Worm (Caenorhabditis elegans) whole organism, L4 larva: ENCODE results near the gene R102.3.

Experiments used
- F10B5.3 ChIP-seq: sonication (generic microtip); optimal IDR thresholded peaks from 2 replicates; lab custom pipeline; 2016; ENCODE audit warnings: mild to moderate bottlenecking, missing genetic modification characterization, missing compliant biosample characterization
- F44E2.7 ChIP-seq: fragments of 200-800 bp; sonication (Bioruptor generic); IDR thresholded peaks from 2 replicates; pipeline ENCODE4 v2.1.2; 2022; ENCODE audit warnings: missing genetic modification characterization, missing compliant biosample characterization
- T26A8.4 ChIP-seq: fragments of 200-800 bp; sonication (Bioruptor generic); IDR thresholded peaks from 2 replicates; pipeline ENCODE4 v1.3.6; 2022; ENCODE audit warnings: missing genetic modification characterization, missing compliant biosample characterization
- Y105C5A.15 ChIP-seq: fragments of 200-800 bp; sonication (Bioruptor generic); IDR thresholded peaks from 2 replicates; pipeline ENCODE4 v1.3.6; 2022; ENCODE audit warnings: missing genetic modification characterization, missing compliant biosample characterization
- aha-1 ChIP-seq: fragments of 150-350 bp; peaks from one replicate; lab custom pipeline; 2014; ENCODE audit warnings: missing biosample characterization, missing genetic modification characterization
- arid-1 ChIP-seq: fragments of 200-800 bp; sonication (Bioruptor generic); conservative IDR thresholded peaks from 2 replicates; pipeline ENCODE4 v1.3.6; 2022; ENCODE audit warnings: missing genetic modification reagents, missing genetic modification characterization, missing compliant biosample characterization
- ceh-20 ChIP-seq: fragments of 200-800 bp; sonication (Bioruptor generic); IDR thresholded peaks from 2 replicates; pipeline ENCODE4 v1.3.6; 2022; ENCODE audit warnings: missing genetic modification reagents, missing genetic modification characterization, missing compliant biosample characterization
- ceh-32 ChIP-seq: sonication (generic microtip); optimal IDR thresholded peaks from 2 replicates; lab custom pipeline; 2016; ENCODE audit warnings: mild to moderate bottlenecking, missing genetic modification characterization, missing compliant biosample characterization; ENCODE audit not compliant: poor library complexity
- ceh-62 ChIP-seq: sonication (generic microtip); optimal IDR thresholded peaks from 2 replicates; lab custom pipeline; 2017; ENCODE audit warnings: missing biosample characterization, missing genetic modification characterization
- cey-2 ChIP-seq: sonication (generic microtip); optimal IDR thresholded peaks from 3 replicates; lab custom pipeline; 2017; ENCODE audit warnings: missing genetic modification characterization, mild to moderate bottlenecking, missing compliant biosample characterization, antibody characterized with exemption, borderline replicate concordance; ENCODE audit not compliant: insufficient read depth
- ctbp-1 ChIP-seq: fragments of 200-800 bp; sonication (Bioruptor generic); IDR thresholded peaks from 2 replicates; pipeline ENCODE4 v1.3.6; 2022; ENCODE audit warnings: missing genetic modification reagents, missing genetic modification characterization, missing compliant biosample characterization
- daf-12 ChIP-seq: fragments of 150-350 bp; optimal IDR thresholded peaks from 2 replicates; lab custom pipeline; 2014; ENCODE audit warnings: missing biosample characterization, missing genetic modification reagents, missing genetic modification characterization
- daf-19 ChIP-seq: fragments of 200-800 bp; sonication (Bioruptor generic); conservative IDR thresholded peaks from 2 replicates; pipeline ENCODE4 v1.3.6; 2022; ENCODE audit warnings: missing genetic modification characterization, missing compliant biosample characterization
- dmd-6 ChIP-seq: fragments of 200-800 bp; sonication (Bioruptor generic); IDR thresholded peaks from 2 replicates; pipeline ENCODE4 v1.3.6; 2022; ENCODE audit warnings: missing genetic modification reagents, missing genetic modification characterization, missing compliant biosample characterization
- fos-1 ChIP-seq: fragments of 150-350 bp; optimal IDR thresholded peaks from 2 replicates; lab custom pipeline; 2014; ENCODE audit warnings: missing biosample characterization, missing genetic modification characterization
- hif-1 ChIP-seq, 2 experiments: sonication (generic microtip); optimal IDR thresholded peaks; 2 replicates each; lab custom pipeline; 2016 to 2017; ENCODE audit warnings: missing compliant biosample characterization in 2 of 2, missing genetic modification characterization in 2 of 2, missing genetic modification reagents in 2 of 2, missing genotype in 2 of 2, mild to moderate bottlenecking in 1 of 2
- hlh-11 ChIP-seq: fragments of 200-800 bp; sonication (Bioruptor generic); optimal IDR thresholded peaks from 2 replicates; lab custom pipeline; 2018; ENCODE audit warnings: mild to moderate bottlenecking, missing genetic modification characterization, missing compliant biosample characterization
- hlh-30 ChIP-seq: sonication (generic microtip); optimal IDR thresholded peaks from 2 replicates; lab custom pipeline; 2017; ENCODE audit warnings: antibody characterized with exemption, mild to moderate bottlenecking, missing genetic modification characterization, missing compliant biosample characterization; ENCODE audit not compliant: insufficient read depth
- hmg-1.1 ChIP-seq: fragments of 200-800 bp; sonication (Bioruptor generic); IDR thresholded peaks from 2 replicates; pipeline ENCODE4 v1.3.6; 2022; ENCODE audit warnings: missing genetic modification reagents, missing genetic modification characterization, missing compliant biosample characterization
- lin-1 ChIP-seq: fragments of 200-800 bp; sonication (Bioruptor generic); IDR thresholded peaks from 2 replicates; pipeline ENCODE4 v1.3.6; 2022; ENCODE audit warnings: missing genetic modification reagents, missing genetic modification characterization, missing compliant biosample characterization
- lin-13 ChIP-seq: fragments of 150-350 bp; optimal IDR thresholded peaks from 2 replicates; lab custom pipeline; 2014; ENCODE audit warnings: missing biosample characterization, missing genetic modification reagents, missing genetic modification characterization
- lin-15B ChIP-seq: fragments of 150-350 bp; sonication (generic microtip); optimal IDR thresholded peaks from 3 replicates; lab custom pipeline; 2014; ENCODE audit warnings: missing biosample characterization, missing genetic modification characterization
- lin-29 ChIP-seq: fragments of 200-800 bp; sonication (Bioruptor generic); IDR thresholded peaks from 2 replicates; pipeline ENCODE4 v1.3.6; 2022; ENCODE audit warnings: missing genetic modification reagents, missing genetic modification characterization, missing compliant biosample characterization
- madf-9 ChIP-seq: fragments of 200-800 bp; sonication (Bioruptor generic); conservative IDR thresholded peaks from 2 replicates; pipeline ENCODE4 v1.3.6; 2022; ENCODE audit warnings: missing genetic modification reagents, missing genetic modification characterization, missing compliant biosample characterization
- mep-1 ChIP-seq: fragments of 150-350 bp; sonication (generic microtip); optimal IDR thresholded peaks from 3 replicates; lab custom pipeline; 2014; ENCODE audit warnings: missing biosample characterization, missing genetic modification characterization
- mes-2 ChIP-seq: sonication (generic microtip); optimal IDR thresholded peaks from 2 replicates; lab custom pipeline; 2016; ENCODE audit warnings: missing genotype, mild to moderate bottlenecking, missing genetic modification characterization, missing compliant biosample characterization; ENCODE audit not compliant: poor library complexity, severe bottlenecking
- mxl-3 ChIP-seq: fragments of 200-800 bp; sonication (Bioruptor generic); optimal IDR thresholded peaks from 2 replicates; lab custom pipeline; 2018; ENCODE audit warnings: mild to moderate bottlenecking, missing genetic modification characterization, missing compliant biosample characterization
- nhr-10 ChIP-seq: fragments of 150-350 bp; optimal IDR thresholded peaks from 2 replicates; lab custom pipeline; 2014; ENCODE audit warnings: missing biosample characterization, missing genetic modification characterization
- nhr-111 ChIP-seq: fragments of 200-800 bp; sonication (Bioruptor generic); optimal IDR thresholded peaks from 2 replicates; lab custom pipeline; 2018; ENCODE audit warnings: mild to moderate bottlenecking, missing genetic modification characterization, missing compliant biosample characterization
- nhr-42 ChIP-seq: fragments of 200-800 bp; sonication (Bioruptor generic); IDR thresholded peaks from 2 replicates; pipeline ENCODE4 v1.3.6; 2022; ENCODE audit warnings: missing genetic modification characterization, missing compliant biosample characterization
- nhr-48 ChIP-seq: sonication (generic microtip); optimal IDR thresholded peaks from 2 replicates; lab custom pipeline; 2016; ENCODE audit warnings: mild to moderate bottlenecking, missing genetic modification characterization, missing compliant biosample characterization
- nhr-6 ChIP-seq: fragments of 150-350 bp; optimal IDR thresholded peaks from 2 replicates; lab custom pipeline; 2014; ENCODE audit warnings: missing biosample characterization, missing genetic modification characterization
- pha-4 ChIP-seq, 2 experiments: fragments of 150-350 bp in 1 of 2; fragments of 200-800 bp in 1 of 2; sonication (Bioruptor generic) in 1 of 2; IDR thresholded peaks in 1 of 2; optimal IDR thresholded peaks in 1 of 2; 2 replicates each; pipeline versions ENCODE4 v1.3.6 to Lab custom; 2014 to 2022; ENCODE audit warnings: missing genetic modification characterization in 2 of 2, missing genetic modification reagents in 2 of 2, missing biosample characterization in 1 of 2, missing compliant biosample characterization in 1 of 2
- rbr-2 ChIP-seq: sonication (generic microtip); optimal IDR thresholded peaks from 2 replicates; lab custom pipeline; 2016; ENCODE audit warnings: missing genotype, missing genetic modification characterization, missing compliant biosample characterization
- saeg-2 ChIP-seq: fragments of 200-800 bp; sonication (Bioruptor generic); IDR thresholded peaks from 2 replicates; pipeline ENCODE4 v1.3.6; 2022; ENCODE audit warnings: missing genetic modification reagents, missing genetic modification characterization, missing compliant biosample characterization
- skn-1 ChIP-seq: fragments of 150-350 bp; optimal IDR thresholded peaks from 2 replicates; lab custom pipeline; 2014; ENCODE audit warnings: missing biosample characterization, missing genetic modification characterization
- unc-130 ChIP-seq: sonication (generic microtip); optimal IDR thresholded peaks from 2 replicates; lab custom pipeline; 2016; ENCODE audit warnings: missing genetic modification reagents, missing genetic modification characterization, missing compliant biosample characterization
- unc-62 ChIP-seq, 3 experiments: fragments of 150-350 bp in 1 of 3; sonication (generic microtip); optimal IDR thresholded peaks in 2 of 3; peaks in 1 of 3; 1 replicate in 1 of 3; 2 replicates in 2 of 3; lab custom pipeline; 2014 to 2017; ENCODE audit warnings: missing biosample characterization in 3 of 3, missing genetic modification characterization in 3 of 3, missing genetic modification reagents in 3 of 3, missing genotype in 1 of 3
- zfp-3 ChIP-seq: fragments of 200-800 bp; sonication (Bioruptor generic); conservative IDR thresholded peaks from 2 replicates; pipeline ENCODE4 v1.3.6; 2022; ENCODE audit warnings: missing genetic modification reagents, missing genetic modification characterization, missing compliant biosample characterization
- zip-11 ChIP-seq: fragments of 200-800 bp; sonication (Bioruptor generic); IDR thresholded peaks from 2 replicates; pipeline ENCODE4 v1.3.6; 2022; ENCODE audit warnings: missing genetic modification characterization, missing compliant biosample characterization

The R102.3 gene

DNA sequence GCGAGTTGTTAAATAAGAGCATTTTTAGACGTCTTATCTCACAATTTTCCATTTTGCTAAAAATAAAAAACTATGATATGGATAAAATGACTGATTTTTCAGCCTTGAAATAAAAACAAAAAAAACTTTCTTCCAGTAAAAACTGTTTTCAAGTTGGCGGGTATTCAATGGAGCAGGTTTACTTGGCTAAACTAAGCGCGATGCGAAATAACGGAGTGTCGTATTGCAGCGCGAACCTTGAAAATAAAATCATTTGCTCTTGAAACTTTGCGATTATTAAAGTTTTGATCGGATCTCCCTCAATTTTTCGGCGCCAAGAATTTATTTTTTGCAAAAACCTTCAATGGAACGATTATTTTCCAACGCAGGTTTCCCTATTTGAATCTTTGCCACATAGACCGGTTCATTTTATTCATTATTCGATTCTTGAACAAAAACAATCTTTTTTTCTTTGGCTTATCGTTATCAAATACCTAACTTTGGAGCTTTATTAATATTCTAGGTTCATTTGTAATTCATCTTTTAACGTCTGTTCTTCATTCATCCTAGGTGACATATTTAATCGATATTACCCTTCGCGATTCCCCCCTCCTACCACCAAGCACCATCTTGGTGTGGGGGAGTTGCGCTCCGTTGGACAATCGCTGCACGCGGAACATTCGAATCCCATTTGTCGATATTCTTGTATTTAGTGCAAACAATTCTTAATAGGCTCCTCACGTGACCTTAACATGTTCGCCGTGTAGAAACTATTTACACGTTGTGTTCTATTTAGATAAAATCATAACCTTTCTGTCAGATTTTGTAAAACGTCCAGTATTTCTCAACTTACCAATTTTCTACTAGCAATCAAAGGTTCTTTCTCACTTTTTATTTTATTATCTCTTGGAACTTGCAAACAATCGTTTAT lies 45.5 kb downstream of the R102.3 start, which contains the start of the genes orc-5 and cyb-1 (continued):
- TF ChIP-seq daf-19 (GFP tag; lab: Robert Waterston, UW), result no peak
- no peak for TF ChIP-seq ceh-20
- TF ChIP-seq zip-11, result no peak
- TF ChIP-seq lin-29 (GFP tag; lab: Robert Waterston, UW), result no peak
- TF ChIP-seq rbr-2 (tag; lab: Kevin White, UChicago), result no peak
- TF ChIP-seq saeg-2 (GFP tag; lab: Robert Waterston, UW), result no peak
- TF ChIP-seq hmg-1.1 (GFP tag; lab: Robert Waterston, UW), result peak; percentile 51
- TF ChIP-seq mep-1 (tag; lab: Kevin White, UChicago), result no peak
- TF ChIP-seq hlh-11 (tag; lab: Kevin White, UChicago), result peak; percentile 9
- TF ChIP-seq pha-4 (GFP tag; IDR thresholded peaks at IDR 0.05; lab: Robert Waterston, UW), result no peak
- TF ChIP-seq pha-4 (tag; optimal IDR thresholded peaks at IDR 0.05; lab: Kevin White, UChicago), result no peak
- TF ChIP-seq dmd-6 (GFP tag; lab: Robert Waterston, UW), result peak; percentile 22; the same call in 1 of the 2 replicates
- TF ChIP-seq fos-1, result no peak
- no peak for TF ChIP-seq ceh-32 (tag; lab: Kevin White, UChicago)
- TF ChIP-seq F10B5.3 (tag; lab: Kevin White, UChicago), result no peak
- TF ChIP-seq unc-62 (GFP tag; optimal IDR thresholded peaks at IDR 0.05 in 1 of 2; lab: Kevin White, UChicago), result peak in 1 of 2 experiments; percentile 92
- no peak for TF ChIP-seq unc-62 (tag; optimal IDR thresholded peaks at IDR 0.05; lab: Kevin White, UChicago)
- TF ChIP-seq nhr-10 (tag; lab: Kevin White, UChicago), result no peak
- TF ChIP-seq madf-9, result no peak
- TF ChIP-seq ceh-62 (tag; lab: Kevin White, UChicago), result no peak
- no peak for TF ChIP-seq nhr-42 (GFP tag; lab: Robert Waterston, UW)
- TF ChIP-seq arid-1 (GFP tag; lab: Robert Waterston, UW), result no peak
- TF ChIP-seq aha-1 (tag; lab: Kevin White, UChicago), result peak; percentile 94
- TF ChIP-seq lin-15B (tag; lab: Kevin White, UChicago), result peak; percentile 39
- no peak for TF ChIP-seq mxl-3 (GFP tag; lab: Kevin White, UChicago)
- no peak for TF ChIP-seq hif-1 (tag; optimal IDR thresholded peaks at IDR 0.05; lab: Kevin White, UChicago)
- no peak for TF ChIP-seq F44E2.7 (GFP tag; lab: Robert Waterston, UW)
- TF ChIP-seq skn-1 (tag; lab: Kevin White, UChicago), result no peak
- TF ChIP-seq cey-2 (tag; lab: Kevin White, UChicago), result no peak
- peak; percentile 87 for TF ChIP-seq mes-2 (tag; lab: Kevin White, UChicago)
- TF ChIP-seq unc-130 (GFP tag; lab: Kevin White, UChicago), result peak; percentile 0
- TF ChIP-seq T26A8.4 (GFP tag; lab: Robert Waterston, UW), result no peak
- no peak for TF ChIP-seq nhr-111 (GFP tag; lab: Kevin White, UChicago)
- TF ChIP-seq nhr-48 (tag; lab: Kevin White, UChicago), result no peak
- TF ChIP-seq lin-1, result no peak
- TF ChIP-seq nhr-6, result peak; percentile 67
- TF ChIP-seq ctbp-1 (GFP tag; lab: Robert Waterston, UW), result no peak
- peak; percentile 21 for TF ChIP-seq lin-13 (GFP tag; lab: Kevin White, UChicago)
- TF ChIP-seq hlh-30, result peak; percentile 72
- TF ChIP-seq zfp-3 (GFP tag; lab: Robert Waterston, UW), result no peak
- no peak for TF ChIP-seq daf-12 (tag; lab: Kevin White, UChicago)
- no peak for TF ChIP-seq Y105C5A.15
